Worm (Caenorhabditis elegans) whole organism, young adult: Measurements from ENCODE around the gene nspd-7.

ENCODE experiments used
- B0261.1 ChIP-seq: sonication (generic microtip); optimal IDR thresholded peaks from 2 replicates; lab custom pipeline; 2016; ENCODE audit warnings: mild to moderate bottlenecking, missing genetic modification characterization, moderate library complexity, missing compliant biosample characterization
- F55B11.4 ChIP-seq: sonication (generic microtip); optimal IDR thresholded peaks from 2 replicates; lab custom pipeline; 2016; ENCODE audit warnings: missing compliant biosample characterization, missing genetic modification characterization, borderline replicate concordance; ENCODE audit not compliant: insufficient read depth
- ama-1 ChIP-seq, 3 experiments: fragments of 150-350 bp in 1 of 3; sonication (generic microtip) in 2 of 3; optimal IDR thresholded peaks; 2 replicates each; lab custom pipeline; 2014 to 2018; ENCODE audit warnings: missing biosample characterization in 2 of 3, missing genetic modification characterization in 2 of 3, missing genetic modification reagents in 2 of 3
- fkh-3 ChIP-seq: sonication (generic microtip); optimal IDR thresholded peaks from 2 replicates; lab custom pipeline; 2016; ENCODE audit warnings: mild to moderate bottlenecking, missing genetic modification characterization, missing compliant biosample characterization
- lin-26 ChIP-seq: fragments of 200-800 bp; sonication (Bioruptor generic); IDR thresholded peaks from 2 replicates; pipeline ENCODE4 v1.3.6; 2022; ENCODE audit warnings: missing genetic modification reagents, missing genetic modification characterization, missing compliant biosample characterization
- madf-8 ChIP-seq: fragments of 200-800 bp; sonication (Bioruptor generic); conservative IDR thresholded peaks from 2 replicates; pipeline ENCODE4 v1.3.6; 2022; ENCODE audit warnings: missing genetic modification reagents, missing genetic modification characterization, missing compliant biosample characterization
- nfya-1 ChIP-seq: sonication (generic microtip); optimal IDR thresholded peaks from 2 replicates; lab custom pipeline; 2017; ENCODE audit warnings: antibody characterized with exemption, missing compliant biosample characterization, missing genetic modification characterization, borderline replicate concordance; ENCODE audit not compliant: insufficient read depth
- nhr-120 ChIP-seq: fragments of 200-800 bp; sonication (Bioruptor generic); IDR thresholded peaks from 2 replicates; pipeline ENCODE4 v1.3.6; 2022; ENCODE audit warnings: missing genetic modification characterization, missing compliant biosample characterization
- nhr-90 ChIP-seq: sonication (generic microtip); optimal IDR thresholded peaks from 2 replicates; lab custom pipeline; 2016; ENCODE audit warnings: missing genotype, mild to moderate bottlenecking, missing genetic modification characterization, missing compliant biosample characterization
- rcor-1 ChIP-seq: fragments of 200-800 bp; sonication (Bioruptor generic); IDR thresholded peaks from 2 replicates; pipeline ENCODE4 v1.3.6; 2022; ENCODE audit warnings: missing genetic modification reagents, missing genetic modification characterization, missing compliant biosample characterization
- rec-8 ChIP-seq, 2 experiments: sonication (generic microtip); optimal IDR thresholded peaks; 2 replicates each; lab custom pipeline; 2016; ENCODE audit warnings: mild to moderate bottlenecking in 2 of 2, missing genetic modification characterization in 2 of 2, missing genetic modification reagents in 2 of 2, missing genotype in 2 of 2, missing biosample characterization in 1 of 2, missing compliant biosample characterization in 1 of 2, moderate library complexity in 1 of 2
- unc-62 ChIP-seq: fragments of 150-350 bp; optimal IDR thresholded peaks from 2 replicates; lab custom pipeline; 2014; ENCODE audit warnings: missing biosample characterization, missing genetic modification reagents, missing genetic modification characterization

- TF ChIP-seq unc-62 (GFP tag; lab: Kevin White, UChicago) (no peak), nhr-90 (no peak), fkh-3 (no peak), madf-8 (GFP tag; lab: Robert Waterston, UW) (no peak), B0261.1 (tag; lab: Kevin White, UChicago) (no peak), rcor-1 (no peak), rec-8 (tag; optimal IDR thresholded peaks at IDR 0.05; lab: Kevin White, UChicago) (no peak), lin-26 (GFP tag; lab: Robert Waterston, UW) (no peak), ama-1 (optimal IDR thresholded peaks at IDR 0.05; lab: Kevin White, UChicago) (no peak), ama-1 (GFP tag; optimal IDR thresholded peaks at IDR 0.05; lab: Kevin White, UChicago) (no peak), nfya-1 (no peak), nhr-120 (GFP tag; lab: Robert Waterston, UW) (no peak), F55B11.4 (tag; lab: Kevin White, UChicago) (no peak)
Observed at ce11 chrIV:10227534-10227933, 41.5 kb downstream of the nspd-7 start, which contains the start of gene F01G10.6.
